Fruit fly (Drosophila melanogaster) whole organism, embryonic: ENCODE measurements around the gene Nmdar2.

Experiments
- ATbp ChIP-seq: fragments of 200-800 bp; sonication (Bioruptor generic); optimal IDR thresholded peaks from 2 replicates; lab custom pipeline; 2017; ENCODE audit warnings: missing biosample characterization, mild to moderate bottlenecking, missing genetic modification characterization, missing genetic modification reagents
- CG10979 ChIP-seq: fragments of 200-800 bp; sonication (Bioruptor generic); optimal IDR thresholded peaks from 2 replicates; lab custom pipeline; 2018; ENCODE audit warnings: missing biosample characterization, mild to moderate bottlenecking, missing genetic modification characterization, moderate library complexity
- CG12104 ChIP-seq: fragments of 200-800 bp; sonication (Bioruptor generic); optimal IDR thresholded peaks from 3 replicates; lab custom pipeline; 2016; ENCODE audit warnings: missing biosample characterization, missing genetic modification characterization
- CG12299 ChIP-seq: fragments of 200-800 bp; sonication (Bioruptor generic); optimal IDR thresholded peaks from 2 replicates; lab custom pipeline; 2018; ENCODE audit warnings: missing biosample characterization, mild to moderate bottlenecking, missing genetic modification characterization
- CG13296 ChIP-seq: fragments of 200-800 bp; sonication (Bioruptor generic); optimal IDR thresholded peaks from 3 replicates; lab custom pipeline; 2018; ENCODE audit warnings: missing biosample characterization, mild to moderate bottlenecking, missing genetic modification characterization
- CG14667 ChIP-seq: fragments of 200-800 bp; sonication (Bioruptor generic); IDR thresholded peaks from 2 replicates; pipeline ENCODE4 v1.3.6; 2022; ENCODE audit warnings: missing biosample characterization, missing genetic modification characterization
- CG15073 ChIP-seq: fragments of 200-800 bp; sonication (Bioruptor generic); optimal IDR thresholded peaks from 2 replicates; lab custom pipeline; 2016; ENCODE audit warnings: missing biosample characterization, missing genetic modification characterization
- CG17912 ChIP-seq: fragments of 200-800 bp; sonication (Bioruptor generic); optimal IDR thresholded peaks from 2 replicates; lab custom pipeline; 2018; ENCODE audit warnings: missing biosample characterization, mild to moderate bottlenecking, missing genetic modification characterization
- CG18599 ChIP-seq: fragments of 200-800 bp; sonication (Bioruptor generic); optimal IDR thresholded peaks from 3 replicates; lab custom pipeline; 2017; ENCODE audit warnings: missing biosample characterization, missing genetic modification characterization, mild to moderate bottlenecking, moderate library complexity, missing genetic modification reagents
- CG2875 ChIP-seq: fragments of 200-800 bp; sonication (Bioruptor generic); optimal IDR thresholded peaks from 2 replicates; lab custom pipeline; 2017; ENCODE audit warnings: missing biosample characterization, mild to moderate bottlenecking, missing genetic modification characterization, missing genetic modification reagents
- CG31365 ChIP-seq: fragments of 200-800 bp; sonication (Bioruptor generic); optimal IDR thresholded peaks from 2 replicates; lab custom pipeline; 2018; ENCODE audit warnings: missing biosample characterization, mild to moderate bottlenecking, missing genetic modification characterization
- CG3163 ChIP-seq: fragments of 200-800 bp; sonication (Bioruptor generic); optimal IDR thresholded peaks from 3 replicates; lab custom pipeline; 2016; ENCODE audit warnings: missing biosample characterization, missing genetic modification characterization
- CG32532 ChIP-seq: fragments of 200-800 bp; sonication (Bioruptor generic); IDR thresholded peaks from 2 replicates; pipeline ENCODE4 v1.3.6; 2022; ENCODE audit warnings: missing biosample characterization, missing genetic modification characterization
- CG4707 ChIP-seq: fragments of 200-800 bp; sonication (Bioruptor generic); optimal IDR thresholded peaks from 2 replicates; lab custom pipeline; 2018; ENCODE audit warnings: missing biosample characterization, mild to moderate bottlenecking, missing genetic modification characterization, moderate library complexity
- CG6272 ChIP-seq: fragments of 200-800 bp; sonication (Bioruptor generic); IDR thresholded peaks from 2 replicates; pipeline ENCODE4 v1.3.6; 2022; ENCODE audit warnings: missing biosample characterization, missing genetic modification characterization
- CG6854 ChIP-seq: fragments of 200-800 bp; sonication (Bioruptor generic); optimal IDR thresholded peaks from 3 replicates; lab custom pipeline; 2017; ENCODE audit warnings: missing biosample characterization, mild to moderate bottlenecking, missing genetic modification characterization
- CG7372 ChIP-seq: fragments of 200-800 bp; sonication (Bioruptor generic); IDR thresholded peaks from 2 replicates; pipeline ENCODE4 v1.3.6; 2022; ENCODE audit warnings: missing biosample characterization, missing genetic modification characterization
- CG8290 ChIP-seq, 3 experiments: fragments of 200-800 bp; sonication (Bioruptor generic); optimal IDR thresholded peaks; 2 replicates each; lab custom pipeline; 2016 to 2019; ENCODE audit warnings: missing biosample characterization in 3 of 3, missing genetic modification characterization in 3 of 3, mild to moderate bottlenecking in 2 of 3, moderate library complexity in 1 of 3
- CG8765 ChIP-seq: fragments of 200-800 bp; sonication (Bioruptor generic); IDR thresholded peaks from 2 replicates; pipeline ENCODE4 v1.3.6; 2022; ENCODE audit warnings: missing biosample characterization, missing genetic modification characterization
- CG9727 ChIP-seq: fragments of 200-800 bp; sonication (Bioruptor generic); optimal IDR thresholded peaks from 3 replicates; lab custom pipeline; 2017; ENCODE audit warnings: missing biosample characterization, mild to moderate bottlenecking, missing genetic modification characterization
- CoRest ChIP-seq: fragments of 200-800 bp; sonication (Bioruptor generic); optimal IDR thresholded peaks from 3 replicates; lab custom pipeline; 2018; ENCODE audit warnings: missing biosample characterization, mild to moderate bottlenecking, missing genetic modification characterization, moderate library complexity
- Dfd ChIP-seq, 2 experiments: fragments of >200 bp; optimal IDR thresholded peaks; 2 replicates each; lab custom pipeline; 2017; ENCODE audit warnings: missing biosample characterization in 2 of 2, missing genetic modification characterization in 2 of 2
- Dll ChIP-seq: fragments of 200-800 bp; sonication (Bioruptor generic); IDR thresholded peaks from 4 replicates; pipeline ENCODE4 v1.3.6; 2022; ENCODE audit warnings: missing biosample characterization, missing genetic modification characterization; ENCODE audit not compliant: partially characterized antibody
- H15 ChIP-seq: fragments of 200-800 bp; sonication (Bioruptor generic); IDR thresholded peaks from 3 replicates; pipeline ENCODE4 v1.3.6; 2022; ENCODE audit warnings: missing biosample characterization, missing genetic modification characterization
- HHEX ChIP-seq: fragments of 200-800 bp; sonication (Bioruptor generic); optimal IDR thresholded peaks from 3 replicates; lab custom pipeline; 2017; ENCODE audit warnings: missing biosample characterization, mild to moderate bottlenecking, missing genetic modification characterization, missing genetic modification reagents
- Hr3 ChIP-seq: fragments of 200-800 bp; sonication (Bioruptor generic); optimal IDR thresholded peaks from 3 replicates; lab custom pipeline; 2016; ENCODE audit warnings: missing biosample characterization, missing genetic modification characterization
- Hr39 ChIP-seq: fragments of >200 bp; optimal IDR thresholded peaks from 2 replicates; lab custom pipeline; 2017
- Kr ChIP-seq: fragments of 200-800 bp; sonication (Bioruptor generic); optimal IDR thresholded peaks from 2 replicates; lab custom pipeline; 2017; ENCODE audit warnings: missing biosample characterization, mild to moderate bottlenecking, missing genetic modification characterization
- Meics ChIP-seq: fragments of 200-800 bp; sonication (Bioruptor generic); optimal IDR thresholded peaks from 2 replicates; lab custom pipeline; 2017; ENCODE audit warnings: missing biosample characterization, mild to moderate bottlenecking, missing genetic modification characterization
- NC2β ChIP-seq: fragments of 200-800 bp; sonication (Bioruptor generic); optimal IDR thresholded peaks from 2 replicates; lab custom pipeline; 2016; ENCODE audit warnings: missing biosample characterization, missing genetic modification characterization
- Oaz ChIP-seq: fragments of 200-800 bp; sonication (Bioruptor generic); IDR thresholded peaks from 2 replicates; pipeline ENCODE4 v1.3.6; 2022; ENCODE audit warnings: missing biosample characterization, missing genetic modification characterization
- chn ChIP-seq: fragments of 200-800 bp; sonication (Bioruptor generic); optimal IDR thresholded peaks from 2 replicates; lab custom pipeline; 2016; ENCODE audit warnings: missing biosample characterization, missing genetic modification characterization
- danr ChIP-seq: fragments of 200-800 bp; sonication (Bioruptor generic); IDR thresholded peaks from 2 replicates; pipeline ENCODE4 v1.3.6; 2022; ENCODE audit warnings: missing biosample characterization, missing genetic modification characterization
- disco-r ChIP-seq: fragments of 200-800 bp; sonication (Bioruptor generic); optimal IDR thresholded peaks from 2 replicates; lab custom pipeline; 2016; ENCODE audit warnings: missing biosample characterization, missing genetic modification characterization
- fd102C ChIP-seq: fragments of 200-800 bp; sonication (Bioruptor generic); optimal IDR thresholded peaks from 2 replicates; lab custom pipeline; 2018; ENCODE audit warnings: missing biosample characterization, mild to moderate bottlenecking, missing genetic modification characterization, moderate library complexity
- fd96Cb ChIP-seq: fragments of 200-800 bp; sonication (Bioruptor generic); optimal IDR thresholded peaks from 2 replicates; lab custom pipeline; 2018; ENCODE audit warnings: missing biosample characterization, mild to moderate bottlenecking, missing genetic modification characterization, moderate library complexity
- gem ChIP-seq: fragments of 200-800 bp; sonication (Bioruptor generic); optimal IDR thresholded peaks from 2 replicates; lab custom pipeline; 2019; ENCODE audit warnings: missing biosample characterization, mild to moderate bottlenecking, missing genetic modification characterization, moderate library complexity
- her ChIP-seq: fragments of 200-800 bp; sonication (Bioruptor generic); optimal IDR thresholded peaks from 2 replicates; lab custom pipeline; 2016; ENCODE audit warnings: missing biosample characterization, missing genetic modification characterization
- kah ChIP-seq: fragments of 200-800 bp; sonication (Bioruptor generic); optimal IDR thresholded peaks from 2 replicates; lab custom pipeline; 2018; ENCODE audit warnings: missing biosample characterization, mild to moderate bottlenecking, missing genetic modification characterization
- peb ChIP-seq: fragments of 200-800 bp; sonication (Bioruptor generic); IDR thresholded peaks from 2 replicates; pipeline ENCODE4 v1.3.6; 2022; ENCODE audit warnings: missing biosample characterization, missing genetic modification characterization
- ranshi ChIP-seq: fragments of 200-800 bp; sonication (Bioruptor generic); IDR thresholded peaks from 2 replicates; pipeline ENCODE4 v1.3.6; 2022; ENCODE audit warnings: missing biosample characterization, missing genetic modification characterization
- slbo ChIP-seq: fragments of 200-800 bp; sonication (Bioruptor generic); IDR thresholded peaks from 2 replicates; pipeline ENCODE4 v1.3.6; 2022; ENCODE audit warnings: missing biosample characterization, missing genetic modification characterization
- slou ChIP-seq: fragments of 200-800 bp; sonication (Bioruptor generic); optimal IDR thresholded peaks from 3 replicates; lab custom pipeline; 2016; ENCODE audit warnings: missing biosample characterization, missing genetic modification characterization
- slp2 ChIP-seq: fragments of 200-800 bp; sonication (Bioruptor generic); optimal IDR thresholded peaks from 2 replicates; lab custom pipeline; 2016; ENCODE audit warnings: missing biosample characterization, missing genetic modification characterization
- stwl ChIP-seq: fragments of 200-800 bp; sonication (Bioruptor generic); optimal IDR thresholded peaks from 3 replicates; lab custom pipeline; 2018; ENCODE audit warnings: missing biosample characterization, mild to moderate bottlenecking, missing genetic modification characterization, moderate library complexity
- toy ChIP-seq: fragments of 200-800 bp; sonication (Bioruptor generic); IDR thresholded peaks from 2 replicates; pipeline ENCODE4 v1.3.6; 2022; ENCODE audit warnings: missing biosample characterization, missing genetic modification characterization

The Nmdar2 gene

DNA sequence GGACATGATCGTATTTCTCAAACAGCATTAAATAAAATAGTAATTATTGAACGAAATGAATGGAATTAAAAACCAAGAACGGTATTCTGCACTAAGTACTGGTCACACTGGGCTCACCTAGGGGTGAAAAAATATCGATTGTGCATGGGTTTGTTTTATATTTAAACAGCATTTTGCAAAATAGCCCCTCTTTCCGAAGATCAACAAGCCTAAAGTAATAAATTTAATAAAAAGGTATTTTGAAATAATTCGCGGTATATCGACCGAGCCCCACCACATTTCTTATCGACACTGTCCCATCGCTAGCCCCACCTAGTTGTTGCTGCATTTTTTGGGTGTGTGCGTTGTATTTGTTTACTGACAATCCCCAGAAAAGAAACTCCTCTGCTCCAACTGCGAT is 37.0 kb downstream of the Nmdar2 start, which contains the start of gene pck (continued):
- TF ChIP-seq toy (GFP tag; lab: Robert Waterston, UW) (no peak), Dll (peak; percentile 60; the same call in 2 of the 4 replicates), danr (peak; percentile 24; the same call in 1 of the 2 replicates), chn (GFP tag; lab: Kevin White, UChicago) (peak; percentile 83), slbo (peak; percentile 70), CG18599 (GFP tag; lab: Kevin White, UChicago) (peak; percentile 72), gem (no peak), CG13296 (GFP tag; lab: Kevin White, UChicago) (peak; percentile 25), disco-r (GFP tag; lab: Kevin White, UChicago) (peak; percentile 49), fd102C (GFP tag; lab: Kevin White, UChicago) (no peak), CG8290 (GFP tag; optimal IDR thresholded peaks at IDR 0.05; lab: Kevin White, UChicago) (peak; percentile 55), CG8290 (tag; optimal IDR thresholded peaks at IDR 0.05; lab: Kevin White, UChicago) (peak in 1 of 2 experiments; percentile 57), CoRest (tag; lab: Kevin White, UChicago) (peak; percentile 49), CG9727 (GFP tag; lab: Kevin White, UChicago) (peak; percentile 69), her (no peak), fd96Cb (tag; lab: Kevin White, UChicago) (peak; percentile 20), CG17912 (GFP tag; lab: Kevin White, UChicago) (peak; percentile 1), Oaz (no peak), CG6854 (GFP tag; lab: Kevin White, UChicago) (no peak), CG8765 (GFP tag; lab: Robert Waterston, UW) (peak; percentile 51), CG2875 (GFP tag; lab: Kevin White, UChicago) (peak; percentile 28), CG7372 (GFP tag; lab: Robert Waterston, UW) (0 out of 2 replicates have a peak, but pooled peaks have one; percentile 43), Kr (GFP tag; lab: Kevin White, UChicago) (no peak), kah (GFP tag; lab: Kevin White, UChicago) (no peak), CG32532 (peak; percentile 67), ATbp (peak; percentile 37), Meics (peak; percentile 34), ranshi (GFP tag; lab: Robert Waterston, UW) (peak; percentile 58), CG15073 (GFP tag; lab: Kevin White, UChicago) (no peak), slp2 (GFP tag; lab: Kevin White, UChicago) (peak; percentile 36), CG12104 (GFP tag; lab: Kevin White, UChicago) (no peak), CG14667 (GFP tag; lab: Robert Waterston, UW) (peak; percentile 44), stwl (peak; percentile 42), slou (GFP tag; lab: Kevin White, UChicago) (no peak), CG10979 (tag; lab: Kevin White, UChicago) (peak; percentile 57), Hr3 (peak; percentile 63), CG3163 (peak; percentile 24), HHEX (GFP tag; lab: Kevin White, UChicago) (peak; percentile 6), peb (GFP tag; lab: Robert Waterston, UW) (no peak), Hr39 (lab: Kevin White, UChicago) (no peak), CG31365 (no peak), NC2β (peak; percentile 71), CG4707 (GFP tag; lab: Kevin White, UChicago) (no peak), H15 (peak; percentile 34; the same call in 1 of the 3 replicates), Dfd (GFP tag; optimal IDR thresholded peaks at IDR 0.05; lab: Kevin White, UChicago) (no peak), CG6272 (GFP tag; lab: Robert Waterston, UW) (peak; percentile 30; the same call in 1 of the 2 replicates), CG12299 (tag; lab: Kevin White, UChicago) (peak; percentile 24)
